Worm (Caenorhabditis elegans): ENCODE data around the gene C25H3.14.

The C25H3.14 gene

DNA sequence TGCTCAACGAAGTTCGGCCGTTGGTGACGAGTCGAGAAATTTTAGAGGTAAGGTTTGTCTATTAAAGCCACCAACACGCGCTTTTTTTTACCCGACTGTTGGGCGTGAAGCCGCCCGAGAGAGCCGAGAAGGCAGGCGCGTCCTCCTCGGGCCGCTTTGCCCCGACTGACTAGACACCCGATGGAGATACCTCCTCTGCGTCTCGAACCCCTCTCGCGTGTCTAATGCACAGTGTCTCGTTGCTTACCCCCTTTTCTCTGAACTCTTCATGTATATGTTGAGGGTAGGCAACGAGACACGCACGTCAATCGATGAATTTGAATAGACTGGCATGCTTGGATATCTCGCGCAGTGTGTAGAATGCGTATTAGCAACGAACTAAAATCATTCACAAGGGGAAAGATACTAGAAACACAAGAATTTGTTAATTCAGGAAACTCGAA lies 33.1 kb upstream of the C25H3.14 start (continued):
- TF ChIP-seq zim-3 (tag; optimal IDR thresholded peaks at IDR 0.05) (peak; percentile 99), ceh-91 (GFP tag; IDR thresholded peaks at IDR 0.05) (peak; percentile 73), lin-54 (GFP tag; optimal IDR thresholded peaks at IDR 0.05) (peak; percentile 83), dox-1 (GFP tag; IDR thresholded peaks at IDR 0.05) (peak; percentile 87; the same call in 1 of the 2 replicates), B0261.1 (tag; optimal IDR thresholded peaks at IDR 0.05) (peak; percentile 55), tlf-1 (GFP tag; optimal IDR thresholded peaks at IDR 0.05) (peak; percentile 93), nfyb-1 (GFP tag; IDR thresholded peaks at IDR 0.05) (peak; percentile 100), lin-35 (GFP tag; optimal IDR thresholded peaks at IDR 0.05) (peak in 2 of 3 experiments; percentile 57 to 69), pha-4 (tag; optimal IDR thresholded peaks at IDR 0.05) (no peak), mes-4 (tag; optimal IDR thresholded peaks at IDR 0.05) (peak; percentile 36), snpc-1.1 (tag; optimal IDR thresholded peaks at IDR 0.05; ENCODE audit: insufficient read depth) (no peak), C06A6.2 (GFP tag; conservative IDR thresholded peaks at IDR 0.05) (peak; percentile 92), tbx-9 (tag; optimal IDR thresholded peaks at IDR 0.05; ENCODE audit: borderline replicate concordance) (peak; percentile 99), ztf-26 (tag; optimal IDR thresholded peaks at IDR 0.05) (peak; percentile 96), K12H6.12 (tag; optimal IDR thresholded peaks at IDR 0.05) (peak; percentile 90), egl-44 (GFP tag; IDR thresholded peaks at IDR 0.05) (peak; percentile 90; the same call in 1 of the 2 replicates), ets-4 (GFP tag; optimal IDR thresholded peaks at IDR 0.05) (peak; percentile 69), die-1 (tag; optimal IDR thresholded peaks at IDR 0.05) (peak; percentile 77), sea-2 (GFP tag; IDR thresholded peaks at IDR 0.05) (peak; percentile 96), hlh-12 (tag; optimal IDR thresholded peaks at IDR 0.05) (no peak), let-607 (tag; optimal IDR thresholded peaks at IDR 0.05) (peak; percentile 82 to 88), hmg-20 (GFP tag; IDR thresholded peaks at IDR 0.05) (peak; percentile 91), F23B12.7 (tag; optimal IDR thresholded peaks at IDR 0.05; ENCODE audit: insufficient read depth) (no peak), hsf-1 (GFP tag; IDR thresholded peaks at IDR 0.05) (peak; percentile 89), efl-1 (GFP tag; optimal IDR thresholded peaks at IDR 0.05) (no peak), attf-5 (GFP tag; optimal IDR thresholded peaks at IDR 0.05) (peak; percentile 85), F55B11.4 (tag; optimal IDR thresholded peaks at IDR 0.05; ENCODE audit: borderline replicate concordance, insufficient read depth) (no peak), nfya-2 (GFP tag; IDR thresholded peaks at IDR 0.05) (peak; percentile 99), snpc-4 (GFP tag; optimal IDR thresholded peaks at IDR 0.05) (peak; percentile 51), snpc-4 (tag; optimal IDR thresholded peaks at IDR 0.05) (peak in 2 of 4 experiments; percentile 82 to 84), Y56A3A.18 (GFP tag; IDR thresholded peaks at IDR 0.05) (peak; percentile 93), snpc-1.3 (tag; optimal IDR thresholded peaks at IDR 0.05; ENCODE audit: insufficient read depth) (no peak), ccch-3 (GFP tag; optimal IDR thresholded peaks at IDR 0.05) (no peak), lsl-1 (GFP tag; optimal IDR thresholded peaks at IDR 0.05) (no peak), nhr-27 (tag; optimal IDR thresholded peaks at IDR 0.05) (peak; percentile 98), snpc-3.4 (tag; optimal IDR thresholded peaks at IDR 0.05) (no peak), dpff-1 (tag; optimal IDR thresholded peaks at IDR 0.05) (peak; percentile 99), B0336.3 (GFP tag; IDR thresholded peaks at IDR 0.05) (peak; percentile 98), lsy-27 (tag; optimal IDR thresholded peaks at IDR 0.05; ENCODE audit: borderline replicate concordance, insufficient read depth) (peak; percentile 90), F57C9.4 (tag; optimal IDR thresholded peaks at IDR 0.05) (peak; percentile 98), egrh-3 (GFP tag; IDR thresholded peaks at IDR 0.05) (peak; percentile 91), T07F8.4 (tag; optimal IDR thresholded peaks at IDR 0.05) (no peak), F49E8.2 (tag; optimal IDR thresholded peaks at IDR 0.05; ENCODE audit: insufficient read depth) (peak; percentile 33), ceh-79 (tag; optimal IDR thresholded peaks at IDR 0.05) (peak; percentile 99), mcd-1 (GFP tag; IDR thresholded peaks at IDR 0.05) (peak; percentile 91), nfya-1 (tag; optimal IDR thresholded peaks at IDR 0.05; ENCODE audit: borderline replicate concordance, insufficient read depth) (no peak), madf-10 (tag; optimal IDR thresholded peaks at IDR 0.05) (peak; percentile 85)
